Worm (Caenorhabditis elegans): Measurements from ENCODE around the gene gpla-1.

Gene gpla-1

ce11 chrV:11982309-11982708, 44.7 kb upstream of the gpla-1 start, which contains the start of gene rpt-1 (continued):
- no peak for TF ChIP-seq peb-1 (tag; optimal IDR thresholded peaks at IDR 0.05)
- TF ChIP-seq sem-4 (tag; optimal IDR thresholded peaks at IDR 0.05): peak; percentile 15
- no peak for TF ChIP-seq nhr-77 (tag; optimal IDR thresholded peaks at IDR 0.05)
- peak; percentile 92 for TF ChIP-seq snpc-4 (tag; optimal IDR thresholded peaks at IDR 0.05)
- peak; percentile 26 for TF ChIP-seq F13H6.1 (tag; optimal IDR thresholded peaks at IDR 0.05)
- TF ChIP-seq elt-3 (tag; optimal IDR thresholded peaks at IDR 0.05): no peak
- TF ChIP-seq alr-1 (tag; optimal IDR thresholded peaks at IDR 0.05): no peak
- TF ChIP-seq nhr-25 (tag; optimal IDR thresholded peaks at IDR 0.05): peak; percentile 56
- TF ChIP-seq mab-5 (tag; optimal IDR thresholded peaks at IDR 0.05): no peak
- peak; percentile 80 for TF ChIP-seq unc-55 (GFP tag; optimal IDR thresholded peaks at IDR 0.05)
- TF ChIP-seq nhr-10 (tag; optimal IDR thresholded peaks at IDR 0.05): no peak
- TF ChIP-seq R02D3.7 (tag; optimal IDR thresholded peaks at IDR 0.05): no peak
- no peak for TF ChIP-seq nhr-11 (tag; optimal IDR thresholded peaks at IDR 0.05)
- no peak for TF ChIP-seq lin-39 (tag; optimal IDR thresholded peaks at IDR 0.05)
- peak; percentile 82 for TF ChIP-seq skn-1 (tag; optimal IDR thresholded peaks at IDR 0.05)
- TF ChIP-seq dmd-4 (tag; optimal IDR thresholded peaks at IDR 0.05): no peak
- peak; percentile 33 for TF ChIP-seq nhr-21 (tag; optimal IDR thresholded peaks at IDR 0.05)
- TF ChIP-seq nhr-12 (tag; optimal IDR thresholded peaks at IDR 0.05): no peak
- no peak for TF ChIP-seq blmp-1 (tag; optimal IDR thresholded peaks at IDR 0.05; ENCODE audit: insufficient read depth)
- TF ChIP-seq nhr-129 (tag; optimal IDR thresholded peaks at IDR 0.05): peak; percentile 50

DNA sequence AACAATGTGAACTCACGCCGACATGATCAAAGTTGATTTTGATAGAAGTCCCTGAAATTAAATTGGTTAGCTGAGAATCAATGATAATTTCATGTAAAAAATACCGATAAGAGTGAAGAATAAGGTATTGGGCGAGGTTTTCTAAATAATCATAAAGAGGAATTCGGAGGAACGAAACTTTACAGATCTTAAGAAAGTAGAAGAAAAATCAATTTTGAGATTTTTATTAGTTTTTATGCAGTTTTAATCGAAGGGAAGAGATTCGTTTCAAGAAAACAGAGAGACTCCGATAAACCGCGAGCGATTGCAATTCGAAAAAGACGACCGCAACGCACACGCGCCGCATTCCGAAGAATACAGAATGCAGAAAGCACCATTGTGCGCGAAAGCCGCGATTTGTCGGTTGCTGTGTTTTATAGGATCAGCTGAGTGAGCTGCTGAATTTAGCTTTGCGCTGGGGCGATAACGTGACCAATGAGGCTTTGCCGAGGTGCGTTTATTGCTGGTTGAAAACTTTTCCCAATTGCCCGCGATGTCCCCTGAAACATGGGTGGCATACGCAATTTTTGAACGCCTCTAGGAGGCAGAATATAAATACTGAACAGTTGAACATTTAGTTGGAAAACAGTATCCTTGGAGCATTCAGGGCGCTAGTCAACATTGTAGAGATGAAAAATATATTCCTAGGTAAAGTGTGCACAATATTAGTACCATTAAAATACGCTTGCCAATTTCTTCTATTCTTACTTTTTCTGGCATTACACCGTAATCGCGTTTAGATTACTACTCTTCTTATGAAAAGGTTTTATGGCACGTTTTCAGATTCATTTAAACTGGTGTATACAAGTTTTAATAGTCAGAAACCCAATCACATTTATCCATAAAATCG, 42.3 kb upstream of the gpla-1 start, which contains the start of gene snr-4:
snr-4 (minus strand) TSS at position 51 of the 889 bp plus-strand sequence.
- TF ChIP-seq lin-13 (GFP tag; optimal IDR thresholded peaks at IDR 0.05) (peak; percentile 94), ama-1 (optimal IDR thresholded peaks at IDR 0.05) (peak; percentile 95), ZK546.5 (tag; optimal IDR thresholded peaks at IDR 0.05) (peak; percentile 49), mab-5 (tag; optimal IDR thresholded peaks at IDR 0.05) (peak; percentile 80), dmd-4 (tag; optimal IDR thresholded peaks at IDR 0.05) (no peak), nhr-129 (tag; optimal IDR thresholded peaks at IDR 0.05) (peak; percentile 94), lin-11 (tag; optimal IDR thresholded peaks at IDR 0.05) (peak; percentile 93), lsy-2 (tag; optimal IDR thresholded peaks at IDR 0.05) (peak; percentile 86 to 91), mbf-1 (tag; optimal IDR thresholded peaks at IDR 0.05) (no peak), nhr-10 (tag; optimal IDR thresholded peaks at IDR 0.05) (peak; percentile 56), nhr-11 (tag; optimal IDR thresholded peaks at IDR 0.05) (peak; percentile 75), mdl-1 (tag; optimal IDR thresholded peaks at IDR 0.05) (peak; percentile 80 to 86), F13H6.1 (tag; optimal IDR thresholded peaks at IDR 0.05) (peak; percentile 93), nhr-6 (tag; optimal IDR thresholded peaks at IDR 0.05) (no peak), fos-1 (tag; optimal IDR thresholded peaks at IDR 0.05) (peak; percentile 90), snpc-4 (tag; optimal IDR thresholded peaks at IDR 0.05) (peak; percentile 100), sma-9 (GFP tag; optimal IDR thresholded peaks at IDR 0.05) (peak; percentile 96), sma-9 (tag; optimal IDR thresholded peaks at IDR 0.05) (no peak), nhr-25 (tag; optimal IDR thresholded peaks at IDR 0.05) (peak; percentile 84), nhr-23 (tag; optimal IDR thresholded peaks at IDR 0.05) (no peak), blmp-1 (tag; optimal IDR thresholded peaks at IDR 0.05; ENCODE audit: insufficient read depth) (peak; percentile 77), sma-3 (GFP tag; optimal IDR thresholded peaks at IDR 0.05) (peak; percentile 95), aly-2 (tag; optimal IDR thresholded peaks at IDR 0.05) (no peak), gmeb-1 (tag; optimal IDR thresholded peaks at IDR 0.05) (peak; percentile 89), ztf-1 (GFP tag; conservative IDR thresholded peaks at IDR 0.05) (0 out of 2 replicates have a peak, but pooled peaks have one; percentile 45), Y55F3AM.14 (GFP tag; optimal IDR thresholded peaks at IDR 0.05) (peak; percentile 90), skn-1 (tag; optimal IDR thresholded peaks at IDR 0.05) (no peak), ceh-82 (tag; optimal IDR thresholded peaks at IDR 0.05) (peak; percentile 83), peb-1 (tag; optimal IDR thresholded peaks at IDR 0.05) (peak; percentile 76), ztf-4 (tag; optimal IDR thresholded peaks at IDR 0.05) (peak; percentile 84), unc-62 (GFP tag; optimal IDR thresholded peaks at IDR 0.05) (no peak), nhr-77 (tag; optimal IDR thresholded peaks at IDR 0.05) (peak; percentile 78), C34F6.9 (tag; optimal IDR thresholded peaks at IDR 0.05) (peak; percentile 92), R02D3.7 (tag; optimal IDR thresholded peaks at IDR 0.05) (peak; percentile 29), nhr-237 (tag; optimal IDR thresholded peaks at IDR 0.05) (peak; percentile 81), nhr-12 (tag; optimal IDR thresholded peaks at IDR 0.05) (no peak), ceh-16 (tag; optimal IDR thresholded peaks at IDR 0.05) (peak; percentile 60), sem-4 (tag; optimal IDR thresholded peaks at IDR 0.05) (peak; percentile 86), egl-27 (tag; optimal IDR thresholded peaks at IDR 0.05) (peak; percentile 79), nhr-21 (tag; optimal IDR thresholded peaks at IDR 0.05) (peak; percentile 96), zag-1 (tag; optimal IDR thresholded peaks at IDR 0.05) (peak; percentile 91), elt-3 (tag; optimal IDR thresholded peaks at IDR 0.05) (no peak), alr-1 (tag; optimal IDR thresholded peaks at IDR 0.05) (no peak), unc-55 (GFP tag; optimal IDR thresholded peaks at IDR 0.05) (peak; percentile 90), crh-2 (tag; optimal IDR thresholded peaks at IDR 0.05) (peak; percentile 96), ztf-11 (tag; optimal IDR thresholded peaks at IDR 0.05) (peak; percentile 11)

Measured in whole organism, L2 larva.